Fruit fly (Drosophila melanogaster): Measurements from ENCODE around the gene beta-Spec.

Gene beta-Spec

DNA sequence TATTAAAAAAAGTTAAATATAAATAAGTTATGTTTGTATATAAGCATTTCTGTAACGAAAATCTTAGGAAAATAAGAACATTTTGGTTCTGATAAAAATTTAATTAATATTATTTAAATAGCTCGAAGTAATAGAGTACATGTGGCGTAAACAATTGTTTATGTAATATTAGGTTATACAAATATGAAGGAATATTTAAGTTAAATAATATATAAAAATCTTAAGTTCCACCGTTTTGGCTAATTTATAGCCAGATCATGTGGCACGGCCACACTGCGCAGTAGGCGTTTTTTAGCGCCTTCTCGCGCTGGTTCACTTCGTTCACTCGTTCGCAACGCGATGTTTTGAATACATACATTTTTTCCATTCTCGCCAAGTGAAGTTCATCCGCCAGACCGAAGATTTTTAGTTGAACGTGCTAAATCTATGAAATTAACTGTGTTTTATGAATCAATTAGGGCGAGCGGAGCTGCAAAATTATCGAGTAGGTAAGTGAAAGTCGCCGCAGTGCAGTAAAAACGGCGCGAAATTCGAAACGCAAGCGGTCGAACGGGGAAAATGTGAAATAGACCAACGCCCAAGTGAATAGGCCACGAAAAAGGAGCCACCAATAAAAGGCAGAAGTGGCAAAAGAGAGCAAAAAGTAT, at the start of gene beta-Spec (continued):
- TF ChIP-seq Max (GFP tag; optimal IDR thresholded peaks at IDR 0.05): no peak
- TF ChIP-seq jumu (GFP tag; optimal IDR thresholded peaks at IDR 0.05): no peak
- 0 out of 2 replicates have a peak, but pooled peaks have one; percentile 10 for TF ChIP-seq CG9932 (GFP tag; IDR thresholded peaks at IDR 0.05)
- TF ChIP-seq Dref (GFP tag; IDR thresholded peaks at IDR 0.05): no peak
- TF ChIP-seq nau (GFP tag; optimal IDR thresholded peaks at IDR 0.05): no peak
- peak; percentile 39 for TF ChIP-seq CG11504 (tag; optimal IDR thresholded peaks at IDR 0.05)
- TF ChIP-seq CG4360 (GFP tag; IDR thresholded peaks at IDR 0.05): no peak
- TF ChIP-seq Doc3 (GFP tag; IDR thresholded peaks at IDR 0.05; ENCODE audit: partially characterized antibody): no peak
- TF ChIP-seq phol (tag; optimal IDR thresholded peaks at IDR 0.05): peak; percentile 18
- TF ChIP-seq CG7372 (GFP tag; IDR thresholded peaks at IDR 0.05): no peak
- no peak for TF ChIP-seq CG12744 (GFP tag; optimal IDR thresholded peaks at IDR 0.05)
- peak; percentile 4 for TF ChIP-seq dmrt11E (tag; optimal IDR thresholded peaks at IDR 0.05)
- TF ChIP-seq corto (GFP tag; optimal IDR thresholded peaks at IDR 0.05): no peak
- TF ChIP-seq H15 (GFP tag; IDR thresholded peaks at IDR 0.05): no peak
- no peak for TF ChIP-seq odd (GFP tag; optimal IDR thresholded peaks at IDR 0.05)
- no peak for TF ChIP-seq CG10543 (GFP tag; optimal IDR thresholded peaks at IDR 0.05)
- TF ChIP-seq CG7963 (GFP tag; IDR thresholded peaks at IDR 0.05; ENCODE audit: partially characterized antibody): no peak
- peak; percentile 3 for TF ChIP-seq CG18619 (GFP tag; optimal IDR thresholded peaks at IDR 0.05)
- TF ChIP-seq Dip3 (GFP tag; optimal IDR thresholded peaks at IDR 0.05): no peak
- TF ChIP-seq Fer3 (tag; optimal IDR thresholded peaks at IDR 0.05): no peak
- TF ChIP-seq CG8359 (GFP tag; optimal IDR thresholded peaks at IDR 0.05; ENCODE audit: borderline replicate concordance): no peak
- TF ChIP-seq HmgD (GFP tag; optimal IDR thresholded peaks at IDR 0.05): no peak
- no peak for TF ChIP-seq oc (tag; optimal IDR thresholded peaks at IDR 0.05)
- no peak for TF ChIP-seq CG2875 (GFP tag; optimal IDR thresholded peaks at IDR 0.05)
- TF ChIP-seq CG34376 (GFP tag; optimal IDR thresholded peaks at IDR 0.05): no peak
- TF ChIP-seq ewg (GFP tag; optimal IDR thresholded peaks at IDR 0.05): peak; percentile 58
- no peak for TF ChIP-seq kah (GFP tag; optimal IDR thresholded peaks at IDR 0.05)
- TF ChIP-seq CG11696 (GFP tag; IDR thresholded peaks at IDR 0.05): no peak
- no peak for TF ChIP-seq CG7987 (GFP tag; optimal IDR thresholded peaks at IDR 0.05)
- no peak for TF ChIP-seq pb (GFP tag; optimal IDR thresholded peaks at IDR 0.05)
- TF ChIP-seq h (optimal IDR thresholded peaks at IDR 0.05): no peak
- TF ChIP-seq Ssrp (tag; optimal IDR thresholded peaks at IDR 0.05): no peak
- no peak for TF ChIP-seq Mes4 (GFP tag; optimal IDR thresholded peaks at IDR 0.05)
- no peak for TF ChIP-seq pros (GFP tag; optimal IDR thresholded peaks at IDR 0.05)
- TF ChIP-seq Nf-YC (tag; optimal IDR thresholded peaks at IDR 0.05): peak; percentile 22
- no peak for TF ChIP-seq Sin3A (optimal IDR thresholded peaks at IDR 0.05)
- no peak for TF ChIP-seq pum (GFP tag; optimal IDR thresholded peaks at IDR 0.05)
- no peak for TF ChIP-seq wor (GFP tag; IDR thresholded peaks at IDR 0.05)
- TF ChIP-seq CkIIα-i1 (GFP tag; IDR thresholded peaks at IDR 0.05): no peak
- TF ChIP-seq fru (optimal IDR thresholded peaks at IDR 0.05): no peak
- TF ChIP-seq ap (GFP tag; IDR thresholded peaks at IDR 0.05): no peak
- no peak for TF ChIP-seq CG4617 (GFP tag; optimal IDR thresholded peaks at IDR 0.05; ENCODE audit: borderline replicate concordance)
- no peak for TF ChIP-seq abd-A (tag; optimal IDR thresholded peaks at IDR 0.05)
- no peak for TF ChIP-seq CG1233 (GFP tag; optimal IDR thresholded peaks at IDR 0.05)
- TF ChIP-seq CG3065 (GFP tag; optimal IDR thresholded peaks at IDR 0.05): no peak
- TF ChIP-seq Atf6 (GFP tag; IDR thresholded peaks at IDR 0.05): no peak
- no peak for TF ChIP-seq dmrt99B (tag; optimal IDR thresholded peaks at IDR 0.05)
- no peak for TF ChIP-seq gcm (GFP tag; optimal IDR thresholded peaks at IDR 0.05)
- peak; percentile 79; the same call in 1 of the 2 replicates for TF ChIP-seq CG32767 (GFP tag; IDR thresholded peaks at IDR 0.05)
- no peak for TF ChIP-seq PHDP (tag; optimal IDR thresholded peaks at IDR 0.05)
- no peak for TF ChIP-seq sima (GFP tag; optimal IDR thresholded peaks at IDR 0.05)
